Fruit fly (Drosophila melanogaster) ovary, adult (tissue): ENCODE measurements around the gene Ir76a.

Source experiments
- CG17801 ChIP-seq: fragments of 200-800 bp; optimal IDR thresholded peaks from 2 replicates; lab custom pipeline; 2019; ENCODE audit warnings: missing biosample characterization, mild to moderate bottlenecking, missing genetic modification characterization, moderate library complexity; ENCODE audit not compliant: partially characterized antibody

Ir76a gene

DNA sequence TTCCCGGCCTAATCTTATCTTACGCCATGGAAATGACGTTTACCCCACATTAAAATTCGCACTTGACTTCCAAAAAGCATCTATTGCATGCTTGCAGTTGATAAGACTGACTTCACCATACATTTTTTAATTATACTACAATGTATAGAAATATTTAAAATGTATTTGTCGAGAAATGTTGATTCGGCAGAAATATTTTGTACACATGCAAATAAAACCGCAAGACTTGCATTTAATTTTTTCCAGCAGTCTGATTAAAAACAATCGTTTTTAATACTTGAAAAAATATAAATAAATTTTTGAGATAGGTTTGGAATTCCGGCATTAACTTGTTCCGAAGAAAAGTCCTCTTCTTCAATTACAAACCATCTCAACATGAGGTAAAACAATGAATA, 46.8 kb downstream of the Ir76a start:
- TF ChIP-seq CG17801 (GFP tag; lab: Kevin White, UChicago) = no peak

DNA sequence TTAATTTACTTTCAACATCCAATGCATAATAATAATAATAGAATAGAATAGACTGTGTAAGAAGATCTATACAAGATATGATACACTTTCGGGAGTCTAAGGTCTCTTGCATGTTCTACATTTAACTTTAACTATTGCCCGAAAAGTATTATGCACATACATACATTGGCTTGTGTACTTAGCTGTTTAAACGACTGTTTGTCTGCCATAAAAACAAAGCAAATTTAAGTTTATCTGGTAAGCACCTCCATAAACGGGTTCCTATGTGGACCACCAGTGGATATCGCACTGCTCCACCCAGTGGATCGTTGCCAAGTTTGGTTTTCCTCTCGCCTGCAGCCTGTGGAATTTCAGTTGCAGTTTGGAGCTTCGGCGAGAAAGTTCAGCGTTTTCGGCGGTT, 47.9 kb downstream of the Ir76a start:
- TF ChIP-seq CG17801 (GFP tag; lab: Kevin White, UChicago) = no peak

DNA sequence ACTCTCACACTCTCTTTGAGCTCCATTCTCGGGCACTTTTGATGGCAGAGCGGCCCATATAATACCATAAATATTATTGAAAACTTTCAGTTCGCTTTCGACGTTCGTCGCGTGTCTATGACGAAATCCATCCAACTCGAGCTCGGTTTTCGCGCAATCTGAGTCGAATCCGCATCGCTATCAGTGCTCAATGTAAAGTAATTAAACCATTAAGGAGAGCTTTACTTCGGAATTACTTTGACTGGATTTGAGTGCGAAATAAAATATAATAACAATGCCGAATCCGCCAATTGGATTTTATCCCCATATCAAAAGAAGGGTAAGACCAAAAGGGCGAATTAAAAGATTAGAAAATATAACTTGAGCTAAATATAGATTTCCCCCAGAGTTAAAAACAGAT, 49.0 kb downstream of the Ir76a start:
- TF ChIP-seq CG17801 (GFP tag; lab: Kevin White, UChicago) = no peak
